Worm (Caenorhabditis elegans) whole organism, L4 larva: ENCODE data around the gene C17B7.4.
A peak's percentile ranks its signal among the peaks of the same experiment; 100 is the strongest.

Experiments used
- D1046.2 ChIP-seq: fragments of 200-800 bp; sonication (Bioruptor generic); IDR thresholded peaks from 2 replicates; pipeline ENCODE4 v1.3.6; 2022; ENCODE audit warnings: missing genetic modification characterization, missing compliant biosample characterization
- F10B5.3 ChIP-seq: sonication (generic microtip); optimal IDR thresholded peaks from 2 replicates; lab custom pipeline; 2016; ENCODE audit warnings: mild to moderate bottlenecking, missing genetic modification characterization, missing compliant biosample characterization
- F37D6.2 ChIP-seq: sonication (generic microtip); optimal IDR thresholded peaks from 2 replicates; lab custom pipeline; 2016; ENCODE audit warnings: mild to moderate bottlenecking, missing genetic modification characterization, missing compliant biosample characterization
- ZK546.5 ChIP-seq, 2 experiments: sonication (generic microtip); optimal IDR thresholded peaks; 2 replicates each; lab custom pipeline; 2017; ENCODE audit warnings: missing biosample characterization in 2 of 2, missing genetic modification characterization in 2 of 2
- aly-2 ChIP-seq: sonication (generic microtip); optimal IDR thresholded peaks from 2 replicates; lab custom pipeline; 2018; ENCODE audit warnings: missing biosample characterization, missing genetic modification characterization
- ceh-20 ChIP-seq: fragments of 200-800 bp; sonication (Bioruptor generic); IDR thresholded peaks from 2 replicates; pipeline ENCODE4 v1.3.6; 2022; ENCODE audit warnings: missing genetic modification reagents, missing genetic modification characterization, missing compliant biosample characterization
- ceh-28 ChIP-seq: fragments of 150-350 bp; optimal IDR thresholded peaks from 2 replicates; lab custom pipeline; 2014; ENCODE audit warnings: missing biosample characterization, missing genetic modification reagents, missing genetic modification characterization
- ces-1 ChIP-seq: fragments of 150-350 bp; sonication (generic microtip); optimal IDR thresholded peaks from 4 replicates; lab custom pipeline; 2014; ENCODE audit warnings: missing biosample characterization, missing genetic modification reagents, missing genetic modification characterization
- cey-2 ChIP-seq: sonication (generic microtip); optimal IDR thresholded peaks from 3 replicates; lab custom pipeline; 2017; ENCODE audit warnings: missing genetic modification characterization, mild to moderate bottlenecking, missing compliant biosample characterization, antibody characterized with exemption, borderline replicate concordance; ENCODE audit not compliant: insufficient read depth
- ctbp-1 ChIP-seq: fragments of 200-800 bp; sonication (Bioruptor generic); IDR thresholded peaks from 2 replicates; pipeline ENCODE4 v1.3.6; 2022; ENCODE audit warnings: missing genetic modification reagents, missing genetic modification characterization, missing compliant biosample characterization
- daf-12 ChIP-seq: fragments of 150-350 bp; optimal IDR thresholded peaks from 2 replicates; lab custom pipeline; 2014; ENCODE audit warnings: missing biosample characterization, missing genetic modification reagents, missing genetic modification characterization
- daf-16 ChIP-seq, 3 experiments: sonication (generic microtip); optimal IDR thresholded peaks; 2 replicates each; lab custom pipeline; 2016 to 2017; ENCODE audit warnings: missing genetic modification characterization in 3 of 3, missing genetic modification reagents in 3 of 3, mild to moderate bottlenecking in 2 of 3, missing compliant biosample characterization in 2 of 3, missing biosample characterization in 1 of 3, moderate library complexity in 1 of 3
- daf-19 ChIP-seq: fragments of 200-800 bp; sonication (Bioruptor generic); conservative IDR thresholded peaks from 2 replicates; pipeline ENCODE4 v1.3.6; 2022; ENCODE audit warnings: missing genetic modification characterization, missing compliant biosample characterization
- dmd-6 ChIP-seq: fragments of 200-800 bp; sonication (Bioruptor generic); IDR thresholded peaks from 2 replicates; pipeline ENCODE4 v1.3.6; 2022; ENCODE audit warnings: missing genetic modification reagents, missing genetic modification characterization, missing compliant biosample characterization
- dmd-8 ChIP-seq: fragments of 200-800 bp; sonication (Bioruptor generic); IDR thresholded peaks from 2 replicates; pipeline ENCODE4 v1.3.6; 2022; ENCODE audit warnings: missing genetic modification characterization, missing compliant biosample characterization
- dmd-9 ChIP-seq: fragments of 200-800 bp; sonication (Bioruptor generic); IDR thresholded peaks from 2 replicates; pipeline ENCODE4 v1.3.6; 2022; ENCODE audit warnings: missing genetic modification reagents, missing genetic modification characterization, missing compliant biosample characterization
- duxl-1 ChIP-seq: sonication (generic microtip); optimal IDR thresholded peaks from 2 replicates; lab custom pipeline; 2016; ENCODE audit warnings: mild to moderate bottlenecking, missing genetic modification characterization, moderate library complexity, missing compliant biosample characterization; ENCODE audit not compliant: poor library complexity
- dve-1 ChIP-seq: sonication (generic microtip); optimal IDR thresholded peaks from 2 replicates; lab custom pipeline; 2017; ENCODE audit warnings: antibody characterized with exemption, mild to moderate bottlenecking, missing genetic modification characterization, missing compliant biosample characterization; ENCODE audit not compliant: insufficient read depth
- egl-27 ChIP-seq: sonication (generic microtip); optimal IDR thresholded peaks from 3 replicates; lab custom pipeline; 2017; ENCODE audit warnings: missing biosample characterization, missing genetic modification reagents, missing genetic modification characterization
- egl-43 ChIP-seq: fragments of 200-800 bp; sonication (Bioruptor generic); IDR thresholded peaks from 2 replicates; pipeline ENCODE4 v1.3.6; 2022; ENCODE audit warnings: missing genetic modification reagents, missing genetic modification characterization, missing compliant biosample characterization
- gei-8 ChIP-seq: fragments of 200-800 bp; sonication (Bioruptor generic); optimal IDR thresholded peaks from 2 replicates; lab custom pipeline; 2018; ENCODE audit warnings: mild to moderate bottlenecking, missing genetic modification characterization, missing compliant biosample characterization
- hlh-30 ChIP-seq: sonication (generic microtip); optimal IDR thresholded peaks from 2 replicates; lab custom pipeline; 2017; ENCODE audit warnings: antibody characterized with exemption, mild to moderate bottlenecking, missing genetic modification characterization, missing compliant biosample characterization; ENCODE audit not compliant: insufficient read depth
- hmg-1.1 ChIP-seq: fragments of 200-800 bp; sonication (Bioruptor generic); IDR thresholded peaks from 2 replicates; pipeline ENCODE4 v1.3.6; 2022; ENCODE audit warnings: missing genetic modification reagents, missing genetic modification characterization, missing compliant biosample characterization
- lin-15B ChIP-seq: fragments of 150-350 bp; sonication (generic microtip); optimal IDR thresholded peaks from 3 replicates; lab custom pipeline; 2014; ENCODE audit warnings: missing biosample characterization, missing genetic modification characterization
- lin-39 ChIP-seq: fragments of 150-350 bp; optimal IDR thresholded peaks from 2 replicates; lab custom pipeline; 2014; ENCODE audit warnings: missing biosample characterization, missing genetic modification reagents, missing genetic modification characterization
- mdl-1 ChIP-seq, 2 experiments: fragments of 150-350 bp in 1 of 2; sonication (generic microtip) in 1 of 2; optimal IDR thresholded peaks; 2 replicates each; lab custom pipeline; 2014 to 2017; ENCODE audit warnings: missing biosample characterization in 2 of 2, missing genetic modification characterization in 2 of 2
- mdt-29 ChIP-seq: fragments of 200-800 bp; sonication (Bioruptor generic); IDR thresholded peaks from 2 replicates; pipeline ENCODE4 v1.3.6; 2022; ENCODE audit warnings: missing genetic modification reagents, missing genetic modification characterization, missing compliant biosample characterization
- mxl-2 ChIP-seq: fragments of 200-800 bp; sonication (Bioruptor generic); conservative IDR thresholded peaks from 2 replicates; pipeline ENCODE4 v1.3.6; 2022; ENCODE audit warnings: missing genetic modification reagents, missing genetic modification characterization, missing compliant biosample characterization
- mxl-3 ChIP-seq: fragments of 200-800 bp; sonication (Bioruptor generic); optimal IDR thresholded peaks from 2 replicates; lab custom pipeline; 2018; ENCODE audit warnings: mild to moderate bottlenecking, missing genetic modification characterization, missing compliant biosample characterization
- nhr-10 ChIP-seq: fragments of 150-350 bp; optimal IDR thresholded peaks from 2 replicates; lab custom pipeline; 2014; ENCODE audit warnings: missing biosample characterization, missing genetic modification characterization
- nhr-102 ChIP-seq: sonication (generic microtip); optimal IDR thresholded peaks from 2 replicates; lab custom pipeline; 2016; ENCODE audit warnings: mild to moderate bottlenecking, missing genetic modification characterization, moderate library complexity, missing compliant biosample characterization
- nhr-111 ChIP-seq: fragments of 200-800 bp; sonication (Bioruptor generic); optimal IDR thresholded peaks from 2 replicates; lab custom pipeline; 2018; ENCODE audit warnings: mild to moderate bottlenecking, missing genetic modification characterization, missing compliant biosample characterization
- nhr-25 ChIP-seq: sonication (generic microtip); optimal IDR thresholded peaks from 2 replicates; lab custom pipeline; 2017; ENCODE audit warnings: missing genetic modification characterization, mild to moderate bottlenecking, missing compliant biosample characterization, antibody characterized with exemption, moderate library complexity, borderline replicate concordance; ENCODE audit not compliant: insufficient read depth
- nhr-48 ChIP-seq: sonication (generic microtip); optimal IDR thresholded peaks from 2 replicates; lab custom pipeline; 2016; ENCODE audit warnings: mild to moderate bottlenecking, missing genetic modification characterization, missing compliant biosample characterization
- nhr-77 ChIP-seq: fragments of 150-350 bp; optimal IDR thresholded peaks from 2 replicates; lab custom pipeline; 2014; ENCODE audit warnings: missing biosample characterization, missing genetic modification characterization
- php-3 ChIP-seq: fragments of 200-800 bp; sonication (Bioruptor generic); IDR thresholded peaks from 2 replicates; pipeline ENCODE4 v1.3.6; 2022; ENCODE audit warnings: missing genetic modification reagents, missing genetic modification characterization, missing compliant biosample characterization
- pqm-1 ChIP-seq: sonication (generic microtip); optimal IDR thresholded peaks from 2 replicates; lab custom pipeline; 2017; ENCODE audit warnings: missing biosample characterization, missing genetic modification characterization
- rbr-2 ChIP-seq: sonication (generic microtip); optimal IDR thresholded peaks from 2 replicates; lab custom pipeline; 2016; ENCODE audit warnings: missing genotype, missing genetic modification characterization, missing compliant biosample characterization
- saeg-2 ChIP-seq: fragments of 200-800 bp; sonication (Bioruptor generic); IDR thresholded peaks from 2 replicates; pipeline ENCODE4 v1.3.6; 2022; ENCODE audit warnings: missing genetic modification reagents, missing genetic modification characterization, missing compliant biosample characterization
- sdz-12 ChIP-seq: fragments of 200-800 bp; sonication (Bioruptor generic); optimal IDR thresholded peaks from 2 replicates; lab custom pipeline; 2018; ENCODE audit warnings: mild to moderate bottlenecking, missing genetic modification characterization, missing compliant biosample characterization
- set-16 ChIP-seq: fragments of 200-800 bp; sonication (Bioruptor generic); IDR thresholded peaks from 2 replicates; pipeline ENCODE4 v1.3.6; 2022; ENCODE audit warnings: missing genetic modification reagents, missing genetic modification characterization, missing compliant biosample characterization
- snpc-1.2 ChIP-seq: fragments of 200-800 bp; sonication (Bioruptor generic); IDR thresholded peaks from 2 replicates; pipeline ENCODE4 v1.3.6; 2022; ENCODE audit warnings: missing genetic modification reagents, missing genetic modification characterization, missing compliant biosample characterization
- spr-1 ChIP-seq: sonication (generic microtip); optimal IDR thresholded peaks from 2 replicates; lab custom pipeline; 2016; ENCODE audit warnings: mild to moderate bottlenecking, missing genetic modification characterization, missing compliant biosample characterization
- spr-3 ChIP-seq: fragments of 200-800 bp; sonication (Bioruptor generic); optimal IDR thresholded peaks from 2 replicates; lab custom pipeline; 2018; ENCODE audit warnings: mild to moderate bottlenecking, missing genetic modification characterization, missing compliant biosample characterization
- tag-97 ChIP-seq: fragments of 200-800 bp; sonication (Bioruptor generic); IDR thresholded peaks from 2 replicates; pipeline ENCODE4 v1.3.6; 2022; ENCODE audit warnings: missing genetic modification characterization, missing compliant biosample characterization
- tra-1 ChIP-seq: fragments of 200-800 bp; sonication (Bioruptor generic); IDR thresholded peaks from 2 replicates; pipeline ENCODE4 v1.3.6; 2022; ENCODE audit warnings: missing genetic modification reagents, missing genetic modification characterization, missing compliant biosample characterization
- unc-62 ChIP-seq, 3 experiments: fragments of 150-350 bp in 1 of 3; sonication (generic microtip); optimal IDR thresholded peaks in 2 of 3; peaks in 1 of 3; 1 replicate in 1 of 3; 2 replicates in 2 of 3; lab custom pipeline; 2014 to 2017; ENCODE audit warnings: missing biosample characterization in 3 of 3, missing genetic modification characterization in 3 of 3, missing genetic modification reagents in 3 of 3, missing genotype in 1 of 3
- vab-7 ChIP-seq: fragments of 200-800 bp; sonication (Bioruptor generic); IDR thresholded peaks from 2 replicates; pipeline ENCODE4 v1.3.6; 2022; ENCODE audit warnings: missing genetic modification reagents, missing genetic modification characterization, missing compliant biosample characterization
- zfp-2 ChIP-seq: sonication (generic microtip); optimal IDR thresholded peaks from 2 replicates; lab custom pipeline; 2016; ENCODE audit warnings: mild to moderate bottlenecking, missing genetic modification characterization, missing compliant biosample characterization
- ztf-11 ChIP-seq: fragments of 150-350 bp; optimal IDR thresholded peaks from 2 replicates; lab custom pipeline; 2014; ENCODE audit warnings: missing biosample characterization, missing genetic modification characterization

Gene C17B7.4

ce11 chrV:3388299-3388698 is 49.2 kb downstream of the C17B7.4 start (continued):
- TF ChIP-seq mxl-3 (GFP tag; lab: Kevin White, UChicago) (peak; percentile 59), set-16 (GFP tag; lab: Robert Waterston, UW) (no peak), zfp-2 (no peak), ctbp-1 (GFP tag; lab: Robert Waterston, UW) (no peak), ces-1 (GFP tag; lab: Kevin White, UChicago) (no peak), dmd-9 (GFP tag; lab: Robert Waterston, UW) (no peak), unc-62 (GFP tag; optimal IDR thresholded peaks at IDR 0.05 in 1 of 2; lab: Kevin White, UChicago) (no peak), unc-62 (tag; optimal IDR thresholded peaks at IDR 0.05; lab: Kevin White, UChicago) (no peak), tra-1 (GFP tag; lab: Robert Waterston, UW) (no peak), cey-2 (no peak), saeg-2 (GFP tag; lab: Robert Waterston, UW) (no peak), tag-97 (GFP tag; lab: Robert Waterston, UW) (no peak), nhr-25 (tag; lab: Kevin White, UChicago) (no peak), F37D6.2 (tag; lab: Kevin White, UChicago) (no peak), daf-16 (GFP tag; optimal IDR thresholded peaks at IDR 0.05; lab: Kevin White, UChicago) (peak in 1 of 2 experiments; percentile 36), daf-16 (tag; optimal IDR thresholded peaks at IDR 0.05; lab: Kevin White, UChicago) (peak; percentile 63), nhr-111 (GFP tag; lab: Kevin White, UChicago) (no peak), lin-39 (no peak), dmd-6 (peak; percentile 81), egl-27 (tag; lab: Kevin White, UChicago) (no peak), ZK546.5 (tag; optimal IDR thresholded peaks at IDR 0.05; lab: Kevin White, UChicago) (no peak), nhr-10 (tag; lab: Kevin White, UChicago) (no peak), daf-12 (tag; lab: Kevin White, UChicago) (no peak), egl-43 (no peak), snpc-1.2 (GFP tag; lab: Robert Waterston, UW) (no peak), nhr-48 (peak; percentile 82), aly-2 (tag; lab: Kevin White, UChicago) (no peak), ceh-20 (no peak), duxl-1 (peak; percentile 21), spr-3 (no peak), rbr-2 (no peak), lin-15B (tag; lab: Kevin White, UChicago) (no peak), ztf-11 (tag; lab: Kevin White, UChicago) (no peak), mxl-2 (no peak), nhr-77 (tag; lab: Kevin White, UChicago) (peak; percentile 54), ceh-28 (tag; lab: Kevin White, UChicago) (no peak), spr-1 (tag; lab: Kevin White, UChicago) (no peak), sdz-12 (GFP tag; lab: Kevin White, UChicago) (no peak), vab-7 (GFP tag; lab: Robert Waterston, UW) (no peak), daf-19 (GFP tag; lab: Robert Waterston, UW) (no peak), pqm-1 (tag; lab: Kevin White, UChicago) (peak; percentile 1), mdl-1 (tag; optimal IDR thresholded peaks at IDR 0.05; lab: Kevin White, UChicago) (peak; percentile 62 to 73), D1046.2 (GFP tag; lab: Robert Waterston, UW) (no peak), hlh-30 (peak; percentile 57), nhr-102 (no peak), php-3 (GFP tag; lab: Robert Waterston, UW) (0 out of 2 replicates have a peak, but pooled peaks have one; percentile 42), dmd-8 (GFP tag; lab: Robert Waterston, UW) (no peak), dve-1 (tag; lab: Kevin White, UChicago) (no peak), hmg-1.1 (GFP tag; lab: Robert Waterston, UW) (peak; percentile 42; the same call in 1 of the 2 replicates), F10B5.3 (no peak), gei-8 (GFP tag; lab: Kevin White, UChicago) (no peak), mdt-29 (GFP tag; lab: Robert Waterston, UW) (no peak)
